Fruit fly (Drosophila melanogaster) whole organism, embryonic: ENCODE data around the gene hng2.
A peak's percentile ranks its signal among the peaks of the same experiment; 100 is the strongest.

Experiments used
- CG11085 ChIP-seq: fragments of 200-800 bp; sonication (Bioruptor generic); IDR thresholded peaks from 2 replicates; pipeline ENCODE4 v1.3.6; 2022; ENCODE audit warnings: missing biosample characterization, missing genetic modification characterization
- CG13123 ChIP-seq: fragments of 200-800 bp; sonication (Bioruptor generic); optimal IDR thresholded peaks from 2 replicates; lab custom pipeline; 2016; ENCODE audit warnings: missing biosample characterization, missing genetic modification characterization
- CG13624 ChIP-seq: fragments of 200-800 bp; sonication (Bioruptor generic); optimal IDR thresholded peaks from 2 replicates; lab custom pipeline; 2016; ENCODE audit warnings: missing biosample characterization, missing genetic modification characterization
- CG15269 ChIP-seq: fragments of 200-800 bp; sonication (Bioruptor generic); optimal IDR thresholded peaks from 2 replicates; lab custom pipeline; 2018; ENCODE audit warnings: missing biosample characterization, mild to moderate bottlenecking, missing genetic modification characterization, moderate library complexity
- CG1529 ChIP-seq: fragments of 200-800 bp; sonication (Bioruptor generic); optimal IDR thresholded peaks from 3 replicates; lab custom pipeline; 2018; ENCODE audit warnings: missing biosample characterization, missing genetic modification characterization
- CG15514 ChIP-seq: fragments of 200-800 bp; sonication (Bioruptor generic); optimal IDR thresholded peaks from 3 replicates; lab custom pipeline; 2017; ENCODE audit warnings: missing biosample characterization, missing genetic modification characterization, mild to moderate bottlenecking, moderate library complexity, missing genetic modification reagents
- CG15696 ChIP-seq: fragments of 200-800 bp; sonication (Bioruptor generic); optimal IDR thresholded peaks from 2 replicates; lab custom pipeline; 2019; ENCODE audit warnings: missing biosample characterization, mild to moderate bottlenecking, missing genetic modification characterization, moderate library complexity
- CG17359 ChIP-seq: fragments of 200-800 bp; sonication (Bioruptor generic); optimal IDR thresholded peaks from 3 replicates; lab custom pipeline; 2018; ENCODE audit warnings: missing biosample characterization, mild to moderate bottlenecking, missing genetic modification characterization, moderate library complexity
- CG1792 ChIP-seq: fragments of 200-800 bp; sonication (Bioruptor generic); optimal IDR thresholded peaks from 2 replicates; lab custom pipeline; 2016; ENCODE audit warnings: missing biosample characterization, missing genetic modification characterization
- CG18262 ChIP-seq: fragments of 200-800 bp; optimal IDR thresholded peaks from 3 replicates; lab custom pipeline; 2019; ENCODE audit warnings: missing biosample characterization, mild to moderate bottlenecking, missing genetic modification characterization, moderate library complexity
- CG2129 ChIP-seq: fragments of 200-800 bp; sonication (Bioruptor generic); IDR thresholded peaks from 2 replicates; pipeline ENCODE4 v1.3.6; 2022; ENCODE audit warnings: missing biosample characterization, missing genetic modification characterization; ENCODE audit not compliant: partially characterized antibody
- CG30403 ChIP-seq: fragments of 200-800 bp; sonication (Bioruptor generic); optimal IDR thresholded peaks from 3 replicates; lab custom pipeline; 2016; ENCODE audit warnings: missing biosample characterization, missing genetic modification characterization
- CG3065 ChIP-seq: fragments of 200-800 bp; sonication (Bioruptor generic); optimal IDR thresholded peaks from 2 replicates; lab custom pipeline; 2016; ENCODE audit warnings: missing biosample characterization, missing genetic modification characterization
- CG31441 ChIP-seq: fragments of 200-800 bp; sonication (Bioruptor generic); IDR thresholded peaks from 2 replicates; pipeline ENCODE4 v1.3.6; 2022; ENCODE audit warnings: missing biosample characterization, missing genetic modification characterization
- CG4404 ChIP-seq: fragments of 200-800 bp; sonication (Bioruptor generic); IDR thresholded peaks from 2 replicates; pipeline ENCODE4 v1.3.6; 2022; ENCODE audit warnings: missing biosample characterization, missing genetic modification characterization
- CG5245 ChIP-seq: fragments of 200-800 bp; sonication (Bioruptor generic); optimal IDR thresholded peaks from 3 replicates; lab custom pipeline; 2016; ENCODE audit warnings: missing biosample characterization, missing genetic modification characterization
- CG6254 ChIP-seq: fragments of 200-800 bp; sonication (Bioruptor generic); optimal IDR thresholded peaks from 3 replicates; lab custom pipeline; 2017; ENCODE audit warnings: mild to moderate bottlenecking, missing biosample characterization, missing genetic modification reagents, missing genetic modification characterization
- CG6683 ChIP-seq: fragments of 200-800 bp; sonication (Bioruptor generic); optimal IDR thresholded peaks from 2 replicates; lab custom pipeline; 2017; ENCODE audit warnings: missing biosample characterization, mild to moderate bottlenecking, missing genetic modification characterization, missing genetic modification reagents
- CG7786 ChIP-seq: fragments of 200-800 bp; sonication (Bioruptor generic); optimal IDR thresholded peaks from 2 replicates; lab custom pipeline; 2016; ENCODE audit warnings: missing biosample characterization, missing genetic modification characterization
- CG8359 ChIP-seq: fragments of 200-800 bp; sonication (Bioruptor generic); optimal IDR thresholded peaks from 2 replicates; lab custom pipeline; 2017; ENCODE audit warnings: missing biosample characterization, mild to moderate bottlenecking, missing genetic modification characterization, borderline replicate concordance
- CG8924 ChIP-seq: fragments of 200-800 bp; optimal IDR thresholded peaks from 3 replicates; lab custom pipeline; 2019; ENCODE audit warnings: missing biosample characterization, mild to moderate bottlenecking, missing genetic modification characterization, moderate library complexity
- CG9932 ChIP-seq: fragments of 200-800 bp; sonication (Bioruptor generic); IDR thresholded peaks from 2 replicates; pipeline ENCODE4 v1.3.6; 2022; ENCODE audit warnings: missing biosample characterization, missing genetic modification characterization
- D19B ChIP-seq: fragments of 200-800 bp; sonication (Bioruptor generic); optimal IDR thresholded peaks from 2 replicates; lab custom pipeline; 2017; ENCODE audit warnings: missing biosample characterization, mild to moderate bottlenecking, missing genetic modification characterization
- Dfd ChIP-seq, 2 experiments: fragments of >200 bp; optimal IDR thresholded peaks; 2 replicates each; lab custom pipeline; 2017; ENCODE audit warnings: missing biosample characterization in 2 of 2, missing genetic modification characterization in 2 of 2
- Doc3 ChIP-seq: fragments of 200-800 bp; sonication (Bioruptor generic); IDR thresholded peaks from 3 replicates; pipeline ENCODE4 v1.3.6; 2022; ENCODE audit warnings: missing biosample characterization, missing genetic modification characterization; ENCODE audit not compliant: partially characterized antibody
- Dref ChIP-seq: fragments of 200-800 bp; sonication (Bioruptor generic); IDR thresholded peaks from 2 replicates; pipeline ENCODE4 v1.3.6; 2022; ENCODE audit warnings: missing biosample characterization, missing genetic modification characterization
- Max ChIP-seq: fragments of 200-800 bp; sonication (Bioruptor generic); optimal IDR thresholded peaks from 2 replicates; lab custom pipeline; 2016; ENCODE audit warnings: missing biosample characterization, mild to moderate bottlenecking, missing genetic modification characterization
- Med ChIP-seq: fragments of 200-800 bp; sonication (Bioruptor generic); peaks from one replicate; lab custom pipeline; 2016; ENCODE audit warnings: missing biosample characterization, missing genetic modification characterization, mild to moderate bottlenecking, inconsistent platforms, moderate library complexity
- NC2β ChIP-seq: fragments of 200-800 bp; sonication (Bioruptor generic); optimal IDR thresholded peaks from 2 replicates; lab custom pipeline; 2016; ENCODE audit warnings: missing biosample characterization, missing genetic modification characterization
- Spps ChIP-seq: fragments of 200-800 bp; sonication (Bioruptor generic); optimal IDR thresholded peaks from 2 replicates; lab custom pipeline; 2018; ENCODE audit warnings: missing biosample characterization, mild to moderate bottlenecking, missing genetic modification characterization
- Xrp1 ChIP-seq: fragments of 200-800 bp; sonication (Bioruptor generic); IDR thresholded peaks from 2 replicates; pipeline ENCODE4 v1.3.6; 2022; ENCODE audit warnings: missing biosample characterization, missing genetic modification characterization
- ase ChIP-seq: fragments of 200-800 bp; sonication (Bioruptor generic); IDR thresholded peaks from 3 replicates; pipeline ENCODE4 v1.3.6; 2022; ENCODE audit warnings: missing biosample characterization, missing genetic modification characterization
- bcd ChIP-seq: fragments of 200-800 bp; sonication (Bioruptor generic); optimal IDR thresholded peaks from 2 replicates; lab custom pipeline; 2017; ENCODE audit warnings: missing biosample characterization, mild to moderate bottlenecking, missing genetic modification characterization
- br ChIP-seq: fragments of >200 bp; optimal IDR thresholded peaks from 2 replicates; lab custom pipeline; 2017
- corto ChIP-seq: fragments of 200-800 bp; sonication (Bioruptor generic); optimal IDR thresholded peaks from 2 replicates; lab custom pipeline; 2016; ENCODE audit warnings: missing biosample characterization, mild to moderate bottlenecking, missing genetic modification characterization, moderate library complexity
- dm ChIP-seq: fragments of 200-800 bp; sonication (Bioruptor generic); optimal IDR thresholded peaks from 3 replicates; lab custom pipeline; 2016; ENCODE audit warnings: missing biosample characterization, missing genetic modification characterization
- emc ChIP-seq: fragments of 200-800 bp; sonication (Bioruptor generic); optimal IDR thresholded peaks from 2 replicates; lab custom pipeline; 2016; ENCODE audit warnings: missing biosample characterization, missing genetic modification characterization
- en ChIP-seq: fragments of 200-800 bp; sonication (Bioruptor generic); optimal IDR thresholded peaks from 2 replicates; lab custom pipeline; 2016; ENCODE audit warnings: missing biosample characterization, missing genetic modification characterization
- esg ChIP-seq: fragments of 200-800 bp; sonication (Bioruptor generic); conservative IDR thresholded peaks from 2 replicates; pipeline ENCODE4 v1.3.6; 2022; ENCODE audit warnings: missing biosample characterization, missing genetic modification characterization
- fd102C ChIP-seq: fragments of 200-800 bp; sonication (Bioruptor generic); optimal IDR thresholded peaks from 2 replicates; lab custom pipeline; 2018; ENCODE audit warnings: missing biosample characterization, mild to moderate bottlenecking, missing genetic modification characterization, moderate library complexity
- fd3F ChIP-seq: fragments of 200-800 bp; sonication (Bioruptor generic); optimal IDR thresholded peaks from 2 replicates; lab custom pipeline; 2018; ENCODE audit warnings: missing biosample characterization, mild to moderate bottlenecking, missing genetic modification characterization, moderate library complexity
- gro ChIP-seq: fragments of 200-800 bp; sonication (Bioruptor generic); optimal IDR thresholded peaks from 2 replicates; lab custom pipeline; 2016; ENCODE audit warnings: missing biosample characterization, missing genetic modification characterization
- knrl ChIP-seq: fragments of 200-800 bp; sonication (Bioruptor generic); IDR thresholded peaks from 3 replicates; pipeline ENCODE4 v1.3.6; 2022; ENCODE audit warnings: missing biosample characterization, missing genetic modification characterization; ENCODE audit not compliant: partially characterized antibody
- lab ChIP-seq: fragments of 200-800 bp; sonication (Bioruptor generic); optimal IDR thresholded peaks from 3 replicates; lab custom pipeline; 2017; ENCODE audit warnings: missing biosample characterization, missing genetic modification characterization, mild to moderate bottlenecking, moderate library complexity, missing genetic modification reagents
- phol ChIP-seq: fragments of 200-800 bp; sonication (Bioruptor generic); optimal IDR thresholded peaks from 3 replicates; lab custom pipeline; 2018; ENCODE audit warnings: missing biosample characterization, mild to moderate bottlenecking, missing genetic modification characterization, moderate library complexity
- run ChIP-seq: fragments of 200-800 bp; sonication (Bioruptor generic); optimal IDR thresholded peaks from 3 replicates; lab custom pipeline; 2018; ENCODE audit warnings: missing biosample characterization, mild to moderate bottlenecking, missing genetic modification characterization
- slp2 ChIP-seq: fragments of 200-800 bp; sonication (Bioruptor generic); optimal IDR thresholded peaks from 2 replicates; lab custom pipeline; 2016; ENCODE audit warnings: missing biosample characterization, missing genetic modification characterization
- tgo ChIP-seq: fragments of 200-800 bp; sonication (Bioruptor generic); IDR thresholded peaks from 3 replicates; pipeline ENCODE4 v1.3.6; 2022; ENCODE audit warnings: missing biosample characterization, missing genetic modification characterization
- trem ChIP-seq: fragments of 200-800 bp; optimal IDR thresholded peaks from 3 replicates; lab custom pipeline; 2019; ENCODE audit warnings: missing biosample characterization, mild to moderate bottlenecking, missing genetic modification characterization, moderate library complexity

hng2 gene

DNA sequence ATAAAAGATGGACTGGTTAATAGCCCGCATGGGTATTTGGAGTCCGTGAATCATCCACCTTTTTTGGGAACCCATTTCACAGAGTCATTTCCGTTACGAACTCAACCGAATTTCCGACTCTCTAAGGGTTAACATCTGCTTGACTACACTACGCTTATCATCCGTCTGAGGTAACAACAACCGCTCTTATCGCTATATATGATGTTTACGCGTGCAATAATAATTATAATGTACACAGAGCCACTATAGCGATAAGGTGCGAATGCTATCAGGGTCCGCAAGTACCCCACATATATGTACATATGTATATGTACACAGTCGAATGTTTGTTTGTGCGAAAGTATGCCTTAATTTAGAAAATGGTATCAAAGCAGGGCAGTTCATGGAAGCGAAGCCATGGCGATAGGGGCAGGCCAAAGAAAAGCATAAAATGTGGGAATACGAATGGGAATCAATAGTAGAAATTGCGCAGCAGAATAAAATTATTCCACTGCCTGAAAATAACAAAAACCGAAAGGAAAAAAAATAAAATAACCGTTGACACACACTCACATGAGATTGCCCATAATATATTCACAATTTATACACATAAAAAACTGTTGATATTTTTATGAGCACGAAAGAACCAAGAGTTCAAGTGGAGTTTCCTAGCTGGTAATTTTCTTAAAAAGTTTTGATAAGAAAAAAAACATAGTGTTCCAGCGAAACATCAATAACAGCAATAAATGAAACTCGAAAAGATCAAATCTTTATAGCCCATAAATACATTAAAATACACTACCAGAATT, 4.5 kb downstream of the hng2 start (continued):
- TF ChIP-seq br (lab: Kevin White, UChicago) (no peak), slp2 (GFP tag; lab: Kevin White, UChicago) (no peak), CG5245 (GFP tag; lab: Kevin White, UChicago) (peak; percentile 17), Spps (peak; percentile 33), CG3065 (peak; percentile 71), CG30403 (no peak), CG15696 (tag; lab: Kevin White, UChicago) (peak; percentile 89), lab (GFP tag; lab: Kevin White, UChicago) (peak; percentile 95), CG31441 (GFP tag; lab: Robert Waterston, UW) (peak; percentile 14; the same call in 1 of the 2 replicates), ase (peak; percentile 61; the same call in 2 of the 3 replicates), CG9932 (GFP tag; lab: Robert Waterston, UW) (no peak), tgo (peak; percentile 52; the same call in 2 of the 3 replicates), fd102C (GFP tag; lab: Kevin White, UChicago) (peak; percentile 86), Dref (GFP tag; lab: Robert Waterston, UW) (no peak; the same call in 1 of the 2 replicates), CG2129 (GFP tag; lab: Robert Waterston, UW) (no peak), Max (GFP tag; lab: Kevin White, UChicago) (peak; percentile 71), CG4404 (GFP tag; lab: Robert Waterston, UW) (no peak), CG15269 (tag; lab: Kevin White, UChicago) (peak; percentile 77), NC2β (peak; percentile 86), D19B (GFP tag; lab: Kevin White, UChicago) (no peak), emc (GFP tag; lab: Kevin White, UChicago) (peak; percentile 25), CG1529 (peak; percentile 90), CG18262 (tag; lab: Kevin White, UChicago) (peak; percentile 54), CG13624 (peak; percentile 97), Xrp1 (GFP tag; lab: Robert Waterston, UW) (peak; percentile 88), gro (peak; percentile 88), CG8924 (tag; lab: Kevin White, UChicago) (peak; percentile 67), CG1792 (peak; percentile 87), CG15514 (GFP tag; lab: Kevin White, UChicago) (peak; percentile 85), CG6254 (GFP tag; lab: Kevin White, UChicago) (peak; percentile 81), trem (no peak), dm (GFP tag; lab: Kevin White, UChicago) (peak; percentile 59), CG8359 (peak; percentile 92), CG17359 (tag; lab: Kevin White, UChicago) (peak; percentile 91), CG6683 (GFP tag; lab: Kevin White, UChicago) (peak; percentile 73), CG13123 (GFP tag; lab: Kevin White, UChicago) (peak; percentile 89), en (GFP tag; lab: Kevin White, UChicago) (peak; percentile 64), knrl (GFP tag; lab: Robert Waterston, UW) (no peak), corto (peak; percentile 10), CG7786 (peak; percentile 68), phol (tag; lab: Kevin White, UChicago) (peak; percentile 29), Doc3 (GFP tag; lab: Robert Waterston, UW) (no peak), fd3F (peak; percentile 68), CG11085 (GFP tag; lab: Robert Waterston, UW) (peak; percentile 30; the same call in 1 of the 2 replicates), esg (no peak), bcd (GFP tag; lab: Kevin White, UChicago) (peak; percentile 64), Med (GFP tag; lab: Kevin White, UChicago) (peak; percentile 94), run (tag; lab: Kevin White, UChicago) (peak; percentile 77), Dfd (GFP tag; optimal IDR thresholded peaks at IDR 0.05; lab: Kevin White, UChicago) (no peak)
